Worm (Caenorhabditis elegans): Measurements from ENCODE around the gene F45E12.6.

DNA sequence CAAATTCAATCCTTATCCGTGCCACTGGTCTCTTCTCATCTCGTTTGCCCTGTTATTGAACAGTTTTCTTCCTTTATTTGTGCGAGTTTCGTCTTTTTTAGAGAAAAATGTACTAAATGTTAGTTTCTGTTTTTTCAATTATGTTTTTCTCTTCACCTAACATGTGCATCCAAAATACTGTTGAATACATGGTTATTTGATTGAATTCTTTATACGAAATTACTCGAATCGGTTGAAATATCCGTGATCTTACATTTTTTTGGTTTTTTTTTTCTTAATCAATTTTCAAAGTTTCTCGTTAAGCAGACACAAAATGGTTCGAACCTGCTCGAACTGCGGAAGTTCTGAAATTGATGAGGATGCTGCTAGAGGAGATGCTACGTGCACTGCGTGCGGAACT is 8.4 kb downstream of the F45E12.6 start, which contains the start of gene brf-1:
- no peak for TF ChIP-seq spr-3 (GFP tag; optimal IDR thresholded peaks at IDR 0.05)
- TF ChIP-seq snpc-4 (tag; optimal IDR thresholded peaks at IDR 0.05) = no peak
- no peak for TF ChIP-seq tra-1 (GFP tag; IDR thresholded peaks at IDR 0.05)
- no peak for TF ChIP-seq R02D3.7 (tag; optimal IDR thresholded peaks at IDR 0.05)
- TF ChIP-seq jun-1 (tag; optimal IDR thresholded peaks at IDR 0.05) = no peak
- TF ChIP-seq nhr-77 (tag; optimal IDR thresholded peaks at IDR 0.05) = no peak
- no peak for TF ChIP-seq nhr-76 (tag; optimal IDR thresholded peaks at IDR 0.05)
- TF ChIP-seq fos-1 (tag; optimal IDR thresholded peaks at IDR 0.05) = no peak

Measured in whole organism, L4 larva.